Fruit fly (Drosophila melanogaster) whole organism, prepupa: Measurements from ENCODE around the gene CG4020.

Experiments
- CG11902 ChIP-seq: fragments of 200-800 bp; sonication (Bioruptor generic); optimal IDR thresholded peaks from 3 replicates; lab custom pipeline; 2016; ENCODE audit warnings: missing biosample characterization, missing genetic modification characterization
- Lpt ChIP-seq: fragments of 200-800 bp; sonication (Bioruptor generic); optimal IDR thresholded peaks from 3 replicates; lab custom pipeline; 2016; ENCODE audit warnings: missing biosample characterization, missing genetic modification characterization
- Smox ChIP-seq: fragments of 200-800 bp; sonication (Bioruptor generic); optimal IDR thresholded peaks from 3 replicates; lab custom pipeline; 2016; ENCODE audit warnings: missing biosample characterization, missing genetic modification characterization

DNA sequence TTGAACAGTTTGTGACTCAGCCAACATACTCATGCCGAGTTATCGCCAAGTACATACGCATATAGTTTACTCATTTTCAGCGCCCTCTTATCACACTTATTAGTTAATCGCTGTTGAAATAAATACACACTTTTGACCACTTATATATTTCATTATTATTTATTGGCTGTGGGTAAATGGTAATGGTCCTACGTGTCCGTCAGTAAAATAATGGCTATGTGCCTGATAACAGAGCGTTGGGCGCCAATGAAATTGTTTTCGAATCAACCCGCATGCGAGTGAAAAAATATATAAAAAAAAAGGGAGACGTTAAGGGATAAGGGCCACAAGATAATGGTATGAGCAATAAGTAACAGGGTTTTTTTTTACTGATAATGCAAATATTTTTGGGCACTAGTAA is 12.4 kb upstream of the CG4020 start:
- TF ChIP-seq CG11902 (GFP tag; lab: Kevin White, UChicago), result no peak
- no peak for TF ChIP-seq Lpt
- no peak for TF ChIP-seq Smox (GFP tag; lab: Kevin White, UChicago)
